Worm (Caenorhabditis elegans): ENCODE results near the gene mtss-1.

- TF ChIP-seq ama-1 (optimal IDR thresholded peaks at IDR 0.05) (no peak), tbx-11 (GFP tag; IDR thresholded peaks at IDR 0.05) (no peak), flt-1 (GFP tag; IDR thresholded peaks at IDR 0.05) (no peak), hmg-4 (GFP tag; optimal IDR thresholded peaks at IDR 0.05) (no peak), tra-4 (tag; optimal IDR thresholded peaks at IDR 0.05) (no peak), tbx-37 (GFP tag; conservative IDR thresholded peaks at IDR 0.05) (no peak), aly-1 (tag; optimal IDR thresholded peaks at IDR 0.05) (no peak), scrt-1 (GFP tag; IDR thresholded peaks at IDR 0.05) (no peak), B0310.2 (tag; optimal IDR thresholded peaks at IDR 0.05) (no peak), sea-1 (GFP tag; conservative IDR thresholded peaks at IDR 0.05) (no peak)
Measured at ce11 chrIII:8792251-8792650, 24.1 kb downstream of the mtss-1 start, which contains the start of gene ztf-1.

Data from whole organism, early embryonic.